Fruit fly (Drosophila melanogaster): ENCODE data around the gene CG7208.

Gene CG7208

DNA sequence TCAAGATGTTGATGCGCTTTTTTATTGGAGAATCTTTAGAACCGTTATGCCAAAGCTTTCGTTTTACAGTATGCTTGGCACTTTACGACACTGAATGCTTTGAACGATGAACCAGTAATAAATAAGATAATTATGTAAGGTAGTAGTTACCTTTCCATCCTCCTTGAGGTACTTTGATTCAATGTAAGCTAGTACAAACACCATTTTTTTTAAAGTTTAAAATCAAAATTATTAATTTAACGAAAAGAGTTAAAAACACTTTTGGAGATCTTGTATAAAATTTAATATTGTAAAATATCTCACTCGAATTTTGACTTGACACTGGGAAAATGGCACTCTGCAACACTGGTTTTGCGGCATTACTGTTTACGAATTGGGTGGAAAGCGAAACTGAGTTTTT, at the start of gene CG7208, which contains the start of gene Arp5 (continued):
- peak; percentile 81 for TF ChIP-seq phol (tag; optimal IDR thresholded peaks at IDR 0.05)
- peak; percentile 54; the same call in 2 of the 3 replicates for TF ChIP-seq H15 (GFP tag; IDR thresholded peaks at IDR 0.05)
- TF ChIP-seq CG13624 (GFP tag; optimal IDR thresholded peaks at IDR 0.05) = peak; percentile 70
- peak; percentile 29 for TF ChIP-seq Spps (tag; optimal IDR thresholded peaks at IDR 0.05)
- TF ChIP-seq CG31388 (GFP tag; optimal IDR thresholded peaks at IDR 0.05) = peak; percentile 29
- TF ChIP-seq ab (GFP tag; optimal IDR thresholded peaks at IDR 0.05) = no peak
- TF ChIP-seq CG1832 (GFP tag; optimal IDR thresholded peaks at IDR 0.05) = no peak
- TF ChIP-seq Ada2b (GFP tag; IDR thresholded peaks at IDR 0.05) = peak; percentile 36; the same call in 1 of the 2 replicates
- TF ChIP-seq HLH4C (GFP tag; IDR thresholded peaks at IDR 0.05; ENCODE audit: partially characterized antibody) = no peak
- peak; percentile 41 for TF ChIP-seq tx (GFP tag; optimal IDR thresholded peaks at IDR 0.05)
- TF ChIP-seq CG6654 (GFP tag; optimal IDR thresholded peaks at IDR 0.05) = no peak
- TF ChIP-seq CG4360 (GFP tag; IDR thresholded peaks at IDR 0.05) = no peak
- TF ChIP-seq MTF-1 (GFP tag; optimal IDR thresholded peaks at IDR 0.05; ENCODE audit: borderline replicate concordance) = no peak
- 0 out of 2 replicates have a peak, but pooled peaks have one; percentile 51 for TF ChIP-seq Nf-YA (GFP tag; IDR thresholded peaks at IDR 0.05)
- no peak for TF ChIP-seq CG14860 (GFP tag; IDR thresholded peaks at IDR 0.05; ENCODE audit: partially characterized antibody)
- no peak for TF ChIP-seq unc-4 (GFP tag; IDR thresholded peaks at IDR 0.05; ENCODE audit: partially characterized antibody)
- TF ChIP-seq D19B (GFP tag; optimal IDR thresholded peaks at IDR 0.05) = peak; percentile 42
- TF ChIP-seq tup (GFP tag; optimal IDR thresholded peaks at IDR 0.05) = peak; percentile 2
- peak; percentile 73 for TF ChIP-seq CG31441 (GFP tag; IDR thresholded peaks at IDR 0.05)
- no peak for TF ChIP-seq gem (tag; optimal IDR thresholded peaks at IDR 0.05)
- no peak for TF ChIP-seq gt (GFP tag; IDR thresholded peaks at IDR 0.05)
- TF ChIP-seq CG2199 (GFP tag; IDR thresholded peaks at IDR 0.05) = no peak
- peak; percentile 53 for TF ChIP-seq CG10979 (tag; optimal IDR thresholded peaks at IDR 0.05)
- no peak for TF ChIP-seq Awh (GFP tag; IDR thresholded peaks at IDR 0.05)
- TF ChIP-seq CG7745 (tag; optimal IDR thresholded peaks at IDR 0.05) = no peak
- TF ChIP-seq Oli (tag; optimal IDR thresholded peaks at IDR 0.05) = no peak
- peak; percentile 80 for TF ChIP-seq HmgZ (tag; optimal IDR thresholded peaks at IDR 0.05)
- peak; percentile 85 for TF ChIP-seq Meics (GFP tag; optimal IDR thresholded peaks at IDR 0.05)
- no peak for TF ChIP-seq CG2202 (tag; optimal IDR thresholded peaks at IDR 0.05)
- peak; percentile 34 for TF ChIP-seq dmrt11E (tag; optimal IDR thresholded peaks at IDR 0.05)
- TF ChIP-seq CG15514 (GFP tag; optimal IDR thresholded peaks at IDR 0.05) = peak; percentile 98
- peak; percentile 82 for TF ChIP-seq CG12391 (tag; optimal IDR thresholded peaks at IDR 0.05)
- no peak for TF ChIP-seq CG8281 (tag; optimal IDR thresholded peaks at IDR 0.05)
- TF ChIP-seq CG16779 (GFP tag; IDR thresholded peaks at IDR 0.05) = no peak
- TF ChIP-seq gcm2 (GFP tag; optimal IDR thresholded peaks at IDR 0.05) = no peak
- no peak for TF ChIP-seq CG4282 (GFP tag; optimal IDR thresholded peaks at IDR 0.05)
- peak; percentile 40 to 61 for TF ChIP-seq chif (GFP tag; optimal IDR thresholded peaks at IDR 0.05)
- no peak for TF ChIP-seq CG10274 (GFP tag; optimal IDR thresholded peaks at IDR 0.05)
- peak; percentile 88 for TF ChIP-seq CG6689 (GFP tag; IDR thresholded peaks at IDR 0.05)
- TF ChIP-seq CG7556 (GFP tag; optimal IDR thresholded peaks at IDR 0.05) = peak; percentile 60
- TF ChIP-seq crol (GFP tag; IDR thresholded peaks at IDR 0.05) = no peak
- 0 out of 2 replicates have a peak, but pooled peaks have one; percentile 30 for TF ChIP-seq E2f1 (GFP tag; IDR thresholded peaks at IDR 0.05)
- 0 out of 2 replicates have a peak, but pooled peaks have one; percentile 8 for TF ChIP-seq gsb (GFP tag; IDR thresholded peaks at IDR 0.05)
- no peak for TF ChIP-seq bigmax (GFP tag; optimal IDR thresholded peaks at IDR 0.05)
- TF ChIP-seq gro (GFP tag; optimal IDR thresholded peaks at IDR 0.05) = peak; percentile 47
- TF ChIP-seq CG2116 (GFP tag; optimal IDR thresholded peaks at IDR 0.05) = peak; percentile 35
- TF ChIP-seq Sin3A (optimal IDR thresholded peaks at IDR 0.05) = peak; percentile 9
- peak; percentile 84 for TF ChIP-seq row (GFP tag; IDR thresholded peaks at IDR 0.05)
- peak; percentile 71 for TF ChIP-seq fd3F (GFP tag; optimal IDR thresholded peaks at IDR 0.05)
- peak; percentile 83 for TF ChIP-seq nmo (GFP tag; optimal IDR thresholded peaks at IDR 0.05)
- TF ChIP-seq Antp (GFP tag; optimal IDR thresholded peaks at IDR 0.05) = peak; percentile 17
